Fruit fly (Drosophila melanogaster): ENCODE measurements around the gene Mpi.

Gene Mpi

dm6 chr3R:9777941-9778360 lies 18.5 kb downstream of the Mpi start, which contains the start of gene RpS29 (continued):
- TF ChIP-seq Atf6 (GFP tag; IDR thresholded peaks at IDR 0.05) = peak; percentile 72
- TF ChIP-seq sqz (GFP tag; optimal IDR thresholded peaks at IDR 0.05) = peak; percentile 75
- TF ChIP-seq CG14014 (GFP tag; IDR thresholded peaks at IDR 0.05) = peak; percentile 79
- peak; percentile 71 for TF ChIP-seq Mrtf (GFP tag; IDR thresholded peaks at IDR 0.05)
- no peak for TF ChIP-seq Sox100B (GFP tag; optimal IDR thresholded peaks at IDR 0.05)
- no peak for TF ChIP-seq pan (optimal IDR thresholded peaks at IDR 0.05)
- TF ChIP-seq pan (GFP tag; optimal IDR thresholded peaks at IDR 0.05 in 1 of 2, IDR thresholded peaks at IDR 0.05 in 1 of 2) = peak in 1 of 2 experiments; percentile 76
- peak; percentile 8 for TF ChIP-seq fd96Cb (tag; optimal IDR thresholded peaks at IDR 0.05)
- TF ChIP-seq gt (GFP tag; IDR thresholded peaks at IDR 0.05) = 0 out of 2 replicates have a peak, but pooled peaks have one; percentile 10
- peak; percentile 91 for TF ChIP-seq lilli (GFP tag; optimal IDR thresholded peaks at IDR 0.05)
- TF ChIP-seq dpn (GFP tag; optimal IDR thresholded peaks at IDR 0.05) = peak; percentile 86 to 90
- peak; percentile 59 for TF ChIP-seq fd64A (GFP tag; optimal IDR thresholded peaks at IDR 0.05)
- TF ChIP-seq onecut (GFP tag; IDR thresholded peaks at IDR 0.05) = peak; percentile 65; the same call in 1 of the 2 replicates
- TF ChIP-seq CG17361 (GFP tag; IDR thresholded peaks at IDR 0.05) = peak; percentile 68
- TF ChIP-seq dmrt11E (tag; optimal IDR thresholded peaks at IDR 0.05) = peak; percentile 54
- TF ChIP-seq run (tag; optimal IDR thresholded peaks at IDR 0.05) = peak; percentile 49
- peak; percentile 79 for TF ChIP-seq CG14860 (GFP tag; IDR thresholded peaks at IDR 0.05; ENCODE audit: partially characterized antibody)
- TF ChIP-seq Xrp1 (GFP tag; IDR thresholded peaks at IDR 0.05) = peak; percentile 63
- peak; percentile 70 for TF ChIP-seq eyg (GFP tag; optimal IDR thresholded peaks at IDR 0.05)
- peak; percentile 77 for TF ChIP-seq gsb (GFP tag; IDR thresholded peaks at IDR 0.05)
- peak; percentile 74 for TF ChIP-seq sisA (GFP tag; IDR thresholded peaks at IDR 0.05)
- peak; percentile 66 for TF ChIP-seq CG5245 (GFP tag; optimal IDR thresholded peaks at IDR 0.05)
- TF ChIP-seq CG4328 (GFP tag; optimal IDR thresholded peaks at IDR 0.05) = peak; percentile 87
- peak; percentile 58 for TF ChIP-seq Usf (GFP tag; optimal IDR thresholded peaks at IDR 0.05)
- peak; percentile 96 for TF ChIP-seq NC2β (GFP tag; optimal IDR thresholded peaks at IDR 0.05)
- TF ChIP-seq Antp (GFP tag; optimal IDR thresholded peaks at IDR 0.05) = peak; percentile 91
- peak; percentile 90 for TF ChIP-seq sna (GFP tag; IDR thresholded peaks at IDR 0.05; ENCODE audit: partially characterized antibody)
- peak; percentile 88 for TF ChIP-seq shn (GFP tag; optimal IDR thresholded peaks at IDR 0.05)
- peak; percentile 60 for TF ChIP-seq CG5953 (GFP tag; IDR thresholded peaks at IDR 0.05)
- TF ChIP-seq Atf3 (GFP tag; optimal IDR thresholded peaks at IDR 0.05) = peak; percentile 73
- peak; percentile 78 for TF ChIP-seq nom (GFP tag; optimal IDR thresholded peaks at IDR 0.05)
- peak; percentile 61 for TF ChIP-seq grn (GFP tag; optimal IDR thresholded peaks at IDR 0.05)
- peak; percentile 39 for TF ChIP-seq exex (tag; optimal IDR thresholded peaks at IDR 0.05)
- TF ChIP-seq seq (GFP tag; IDR thresholded peaks at IDR 0.05) = no peak; the same call in 1 of the 2 replicates
- TF ChIP-seq MESR4 (GFP tag; optimal IDR thresholded peaks at IDR 0.05) = peak; percentile 99
- peak; percentile 60; the same call in 1 of the 2 replicates for TF ChIP-seq Poxn (GFP tag; IDR thresholded peaks at IDR 0.05)
- TF ChIP-seq CG16863 (GFP tag; optimal IDR thresholded peaks at IDR 0.05) = peak; percentile 77
- peak; percentile 93 for TF ChIP-seq sob (GFP tag; IDR thresholded peaks at IDR 0.05)
- TF ChIP-seq so (GFP tag; IDR thresholded peaks at IDR 0.05) = no peak
- no peak for TF ChIP-seq Awh (GFP tag; IDR thresholded peaks at IDR 0.05)
- TF ChIP-seq CG4282 (GFP tag; optimal IDR thresholded peaks at IDR 0.05) = peak; percentile 84
- TF ChIP-seq wdn (GFP tag; IDR thresholded peaks at IDR 0.05) = peak; percentile 56; the same call in 1 of the 2 replicates
- no peak for TF ChIP-seq Elba2 (GFP tag; optimal IDR thresholded peaks at IDR 0.05)
- TF ChIP-seq CG10565 (GFP tag; optimal IDR thresholded peaks at IDR 0.05) = no peak
- TF ChIP-seq CG15073 (GFP tag; optimal IDR thresholded peaks at IDR 0.05) = no peak
- TF ChIP-seq CG10147 (GFP tag; optimal IDR thresholded peaks at IDR 0.05) = peak; percentile 58
- TF ChIP-seq Sin3A (optimal IDR thresholded peaks at IDR 0.05) = peak; percentile 87
- TF ChIP-seq tio (GFP tag; optimal IDR thresholded peaks at IDR 0.05) = no peak
- TF ChIP-seq CG4404 (GFP tag; IDR thresholded peaks at IDR 0.05) = peak; percentile 46; the same call in 1 of the 2 replicates
- TF ChIP-seq CG1832 (GFP tag; optimal IDR thresholded peaks at IDR 0.05) = no peak
- peak; percentile 83 for TF ChIP-seq CG18619 (GFP tag; optimal IDR thresholded peaks at IDR 0.05)
- peak; percentile 50 to 85 for TF ChIP-seq Hr51 (GFP tag; optimal IDR thresholded peaks at IDR 0.05)

All from whole organism, embryonic.